Worm (Caenorhabditis elegans) whole organism, L4/young adult: Measurements from ENCODE around the gene ubc-15.

ENCODE experiments used
- W03F9.2 ChIP-seq: fragments of 150-350 bp; optimal IDR thresholded peaks from 2 replicates; lab custom pipeline; 2014; ENCODE audit warnings: missing biosample characterization, missing genetic modification characterization
- him-1 ChIP-seq: sonication (generic microtip); optimal IDR thresholded peaks from 2 replicates; lab custom pipeline; 2016; ENCODE audit warnings: missing genotype, missing genetic modification reagents, missing genetic modification characterization, missing compliant biosample characterization

ce11 chrII:2871816-2872215 lies 41.6 kb downstream of the ubc-15 start, which contains the start of gene Y110A2AL.10:
- TF ChIP-seq W03F9.2 (tag; lab: Kevin White, UChicago) (no peak), him-1 (tag; lab: Kevin White, UChicago) (no peak)
